Fruit fly (Drosophila melanogaster) whole organism, embryonic: ENCODE data around the gene CG6163.

Experiments used
- Awh ChIP-seq: fragments of 200-800 bp; sonication (Bioruptor generic); IDR thresholded peaks from 2 replicates; pipeline ENCODE4, ENCODE4 v1.3.6; 2022; ENCODE audit warnings: missing biosample characterization, missing genetic modification characterization
- B-H2 ChIP-seq: fragments of 200-800 bp; sonication (Bioruptor generic); optimal IDR thresholded peaks from 2 replicates; lab custom pipeline; 2018; ENCODE audit warnings: missing biosample characterization, mild to moderate bottlenecking, missing genetic modification characterization
- Blimp-1 ChIP-seq: fragments of 200-800 bp; sonication (Bioruptor generic); optimal IDR thresholded peaks from 3 replicates; lab custom pipeline; 2018; ENCODE audit warnings: missing biosample characterization, missing genetic modification characterization, mild to moderate bottlenecking, moderate library complexity, missing genetic modification reagents
- Bteb2 ChIP-seq: fragments of 200-800 bp; sonication (Bioruptor generic); optimal IDR thresholded peaks from 2 replicates; lab custom pipeline; 2016; ENCODE audit warnings: missing biosample characterization, missing genetic modification characterization
- CG11398 ChIP-seq: fragments of 200-800 bp; sonication (Bioruptor generic); optimal IDR thresholded peaks from 2 replicates; lab custom pipeline; 2016; ENCODE audit warnings: missing biosample characterization, missing genetic modification characterization
- CG11695 ChIP-seq: fragments of 200-800 bp; sonication (Bioruptor generic); IDR thresholded peaks from 3 replicates; pipeline ENCODE4 v1.3.6; 2022; ENCODE audit warnings: missing biosample characterization, missing genetic modification characterization
- CG13424 ChIP-seq: fragments of 200-800 bp; sonication (Bioruptor generic); optimal IDR thresholded peaks from 2 replicates; lab custom pipeline; 2019; ENCODE audit warnings: missing biosample characterization, mild to moderate bottlenecking, missing genetic modification characterization, moderate library complexity
- CG14014 ChIP-seq: fragments of 200-800 bp; sonication (Bioruptor generic); IDR thresholded peaks from 2 replicates; pipeline ENCODE4 v1.3.6; 2022; ENCODE audit warnings: missing biosample characterization, missing genetic modification characterization
- CG15696 ChIP-seq: fragments of 200-800 bp; sonication (Bioruptor generic); optimal IDR thresholded peaks from 2 replicates; lab custom pipeline; 2019; ENCODE audit warnings: missing biosample characterization, mild to moderate bottlenecking, missing genetic modification characterization, moderate library complexity
- CG16863 ChIP-seq: fragments of 200-800 bp; sonication (Bioruptor generic); optimal IDR thresholded peaks from 3 replicates; lab custom pipeline; 2016; ENCODE audit warnings: missing biosample characterization, missing genetic modification characterization
- CG18764 ChIP-seq: fragments of 200-800 bp; sonication (Bioruptor generic); optimal IDR thresholded peaks from 3 replicates; lab custom pipeline; 2016; ENCODE audit warnings: missing biosample characterization, missing genetic modification characterization
- CG30020 ChIP-seq: fragments of 200-800 bp; optimal IDR thresholded peaks from 2 replicates; lab custom pipeline; 2019; ENCODE audit warnings: missing biosample characterization, mild to moderate bottlenecking, missing genetic modification characterization, moderate library complexity
- CG30431 ChIP-seq: fragments of 200-800 bp; sonication (Bioruptor generic); optimal IDR thresholded peaks from 2 replicates; lab custom pipeline; 2017; ENCODE audit warnings: missing biosample characterization, missing genetic modification characterization
- CG31441 ChIP-seq: fragments of 200-800 bp; sonication (Bioruptor generic); IDR thresholded peaks from 2 replicates; pipeline ENCODE4 v1.3.6; 2022; ENCODE audit warnings: missing biosample characterization, missing genetic modification characterization
- CG34376 ChIP-seq: fragments of 200-800 bp; sonication (Bioruptor generic); optimal IDR thresholded peaks from 2 replicates; lab custom pipeline; 2018; ENCODE audit warnings: missing biosample characterization, mild to moderate bottlenecking, missing genetic modification characterization
- CG3847 ChIP-seq: fragments of 200-800 bp; sonication (Bioruptor generic); IDR thresholded peaks from 2 replicates; pipeline ENCODE4 v1.3.6; 2022; ENCODE audit warnings: missing biosample characterization, missing genetic modification characterization
- CG7556 ChIP-seq: fragments of 200-800 bp; sonication (Bioruptor generic); optimal IDR thresholded peaks from 2 replicates; lab custom pipeline; 2017; ENCODE audit warnings: missing biosample characterization, mild to moderate bottlenecking, missing genetic modification characterization
- CG7745 ChIP-seq: fragments of 200-800 bp; sonication (Bioruptor generic); optimal IDR thresholded peaks from 2 replicates; lab custom pipeline; 2018; ENCODE audit warnings: missing biosample characterization, mild to moderate bottlenecking, missing genetic modification characterization, moderate library complexity
- CG8478 ChIP-seq: fragments of >200 bp; optimal IDR thresholded peaks from 2 replicates; lab custom pipeline; 2018
- CG8944 ChIP-seq: fragments of 200-800 bp; sonication (Bioruptor generic); optimal IDR thresholded peaks from 3 replicates; lab custom pipeline; 2016; ENCODE audit warnings: missing biosample characterization, missing genetic modification characterization
- CG9215 ChIP-seq: fragments of 200-800 bp; sonication (Bioruptor generic); IDR thresholded peaks from 2 replicates; pipeline ENCODE4 v1.3.6; 2022; ENCODE audit warnings: missing biosample characterization, missing genetic modification characterization
- CG9437 ChIP-seq: fragments of 200-800 bp; sonication (Bioruptor generic); optimal IDR thresholded peaks from 2 replicates; lab custom pipeline; 2018; ENCODE audit warnings: missing biosample characterization, mild to moderate bottlenecking, missing genetic modification characterization
- Chrac-16 ChIP-seq: fragments of 200-800 bp; sonication (Bioruptor generic); optimal IDR thresholded peaks from 3 replicates; lab custom pipeline; 2016; ENCODE audit warnings: missing biosample characterization, missing genetic modification characterization
- Dad ChIP-seq: fragments of 200-800 bp; sonication (Bioruptor generic); optimal IDR thresholded peaks from 3 replicates; lab custom pipeline; 2016; ENCODE audit warnings: missing biosample characterization, missing genetic modification characterization
- Dfd ChIP-seq, 2 experiments: fragments of >200 bp; optimal IDR thresholded peaks; 2 replicates each; lab custom pipeline; 2017; ENCODE audit warnings: missing biosample characterization in 2 of 2, missing genetic modification characterization in 2 of 2
- Drgx ChIP-seq: fragments of 200-800 bp; sonication (Bioruptor generic); IDR thresholded peaks from 2 replicates; pipeline ENCODE4 v1.3.6; 2022; ENCODE audit warnings: missing biosample characterization, missing genetic modification characterization
- E2f1 ChIP-seq: fragments of 200-800 bp; sonication (Bioruptor generic); IDR thresholded peaks from 2 replicates; pipeline ENCODE4 v1.3.6; 2022; ENCODE audit warnings: missing biosample characterization, missing genetic modification characterization
- Fer1 ChIP-seq: fragments of 200-800 bp; sonication (Bioruptor generic); optimal IDR thresholded peaks from 2 replicates; lab custom pipeline; 2017; ENCODE audit warnings: missing biosample characterization, mild to moderate bottlenecking, missing genetic modification characterization
- H2.0 ChIP-seq: fragments of 200-800 bp; sonication (Bioruptor generic); IDR thresholded peaks from 2 replicates; pipeline ENCODE4 v1.3.6; 2022; ENCODE audit warnings: missing biosample characterization, missing genetic modification characterization
- Hr3 ChIP-seq: fragments of 200-800 bp; sonication (Bioruptor generic); optimal IDR thresholded peaks from 3 replicates; lab custom pipeline; 2016; ENCODE audit warnings: missing biosample characterization, missing genetic modification characterization
- MTF-1 ChIP-seq: fragments of 200-800 bp; sonication (Bioruptor generic); optimal IDR thresholded peaks from 2 replicates; lab custom pipeline; 2018; ENCODE audit warnings: missing biosample characterization, mild to moderate bottlenecking, missing genetic modification characterization, borderline replicate concordance
- Max ChIP-seq: fragments of 200-800 bp; sonication (Bioruptor generic); optimal IDR thresholded peaks from 2 replicates; lab custom pipeline; 2016; ENCODE audit warnings: missing biosample characterization, mild to moderate bottlenecking, missing genetic modification characterization
- Mrtf ChIP-seq: fragments of 200-800 bp; sonication (Bioruptor generic); IDR thresholded peaks from 3 replicates; pipeline ENCODE4 v1.3.6; 2022; ENCODE audit warnings: missing biosample characterization, missing genetic modification characterization
- Oaz ChIP-seq: fragments of 200-800 bp; sonication (Bioruptor generic); IDR thresholded peaks from 2 replicates; pipeline ENCODE4 v1.3.6; 2022; ENCODE audit warnings: missing biosample characterization, missing genetic modification characterization
- ab ChIP-seq: fragments of 200-800 bp; sonication (Bioruptor generic); optimal IDR thresholded peaks from 2 replicates; lab custom pipeline; 2016; ENCODE audit warnings: missing biosample characterization, missing genetic modification characterization
- az2 ChIP-seq: fragments of 200-800 bp; sonication (Bioruptor generic); optimal IDR thresholded peaks from 3 replicates; lab custom pipeline; 2016; ENCODE audit warnings: missing biosample characterization, missing genetic modification characterization
- bcd ChIP-seq: fragments of 200-800 bp; sonication (Bioruptor generic); optimal IDR thresholded peaks from 2 replicates; lab custom pipeline; 2017; ENCODE audit warnings: missing biosample characterization, mild to moderate bottlenecking, missing genetic modification characterization
- chif ChIP-seq, 2 experiments: fragments of 200-800 bp; sonication (Bioruptor generic); optimal IDR thresholded peaks; 3 replicates each; lab custom pipeline; 2016; ENCODE audit warnings: missing biosample characterization in 2 of 2, missing genetic modification characterization in 2 of 2
- ci ChIP-seq: fragments of 200-800 bp; sonication (Bioruptor generic); IDR thresholded peaks from 3 replicates; pipeline ENCODE4 v1.3.6; 2022; ENCODE audit warnings: missing biosample characterization, missing genetic modification characterization
- emc ChIP-seq: fragments of 200-800 bp; sonication (Bioruptor generic); optimal IDR thresholded peaks from 2 replicates; lab custom pipeline; 2016; ENCODE audit warnings: missing biosample characterization, missing genetic modification characterization
- ems ChIP-seq: fragments of 200-800 bp; sonication (Bioruptor generic); optimal IDR thresholded peaks from 3 replicates; lab custom pipeline; 2016; ENCODE audit warnings: missing biosample characterization, missing genetic modification characterization
- fu2 ChIP-seq: fragments of 200-800 bp; sonication (Bioruptor generic); optimal IDR thresholded peaks from 2 replicates; lab custom pipeline; 2016; ENCODE audit warnings: missing biosample characterization, missing genetic modification characterization
- gcm ChIP-seq: fragments of 200-800 bp; sonication (Bioruptor generic); optimal IDR thresholded peaks from 2 replicates; lab custom pipeline; 2019; ENCODE audit warnings: missing biosample characterization, mild to moderate bottlenecking, missing genetic modification characterization, moderate library complexity
- grau ChIP-seq: fragments of 200-800 bp; optimal IDR thresholded peaks from 3 replicates; lab custom pipeline; 2019; ENCODE audit warnings: missing biosample characterization, mild to moderate bottlenecking, missing genetic modification characterization, moderate library complexity
- hth ChIP-seq: fragments of >200 bp; optimal IDR thresholded peaks from 2 replicates; lab custom pipeline; 2017; ENCODE audit warnings: inconsistent platforms
- inv ChIP-seq: fragments of 200-800 bp; sonication (Bioruptor generic); IDR thresholded peaks from 2 replicates; pipeline ENCODE4 v1.3.6; 2022; ENCODE audit warnings: missing biosample characterization, missing genetic modification characterization; ENCODE audit not compliant: partially characterized antibody
- kni ChIP-seq: fragments of 200-800 bp; sonication (Bioruptor generic); optimal IDR thresholded peaks from 3 replicates; lab custom pipeline; 2017; ENCODE audit warnings: mild to moderate bottlenecking, missing biosample characterization, missing genetic modification reagents, missing genetic modification characterization
- rib ChIP-seq: fragments of 200-800 bp; sonication (Bioruptor generic); IDR thresholded peaks from 2 replicates; pipeline ENCODE4 v1.3.6; 2022; ENCODE audit warnings: missing biosample characterization, missing genetic modification characterization
- ro ChIP-seq: fragments of 200-800 bp; sonication (Bioruptor generic); IDR thresholded peaks from 2 replicates; pipeline ENCODE4 v1.3.6; 2022; ENCODE audit warnings: missing biosample characterization, missing genetic modification characterization
- slou ChIP-seq: fragments of 200-800 bp; sonication (Bioruptor generic); optimal IDR thresholded peaks from 3 replicates; lab custom pipeline; 2016; ENCODE audit warnings: missing biosample characterization, missing genetic modification characterization
- sob ChIP-seq: fragments of 200-800 bp; sonication (Bioruptor generic); IDR thresholded peaks from 2 replicates; pipeline ENCODE4 v1.3.6; 2022; ENCODE audit warnings: missing biosample characterization, missing genetic modification characterization
- tna ChIP-seq: fragments of 200-800 bp; sonication (Bioruptor generic); IDR thresholded peaks from 2 replicates; pipeline ENCODE4 v1.3.6; 2022; ENCODE audit warnings: missing biosample characterization, missing genetic modification characterization; ENCODE audit not compliant: partially characterized antibody

Gene CG6163

DNA sequence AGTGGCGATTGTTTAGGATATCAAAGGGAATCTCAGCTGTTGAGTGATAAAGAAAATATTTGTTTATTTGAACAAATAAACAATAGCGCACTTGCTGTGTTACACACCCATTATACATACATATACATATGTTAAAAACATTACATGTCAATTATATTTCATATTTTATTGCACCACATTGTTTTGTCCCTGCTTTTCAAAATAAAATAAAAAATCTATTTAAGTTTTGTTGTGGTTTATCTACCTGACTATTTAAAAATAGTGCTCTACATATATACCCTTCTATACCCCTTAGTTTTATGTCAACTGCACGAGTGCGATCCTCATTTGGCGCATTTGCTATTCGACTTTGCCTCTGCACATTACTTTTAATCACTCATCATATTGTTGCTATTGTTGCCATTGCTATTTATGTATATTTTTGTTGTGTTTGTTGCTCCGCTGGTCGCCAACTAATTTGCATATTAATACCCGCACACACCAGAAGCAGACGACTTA is 14.7 kb downstream of the CG6163 start (continued):
- TF ChIP-seq Blimp-1 (GFP tag; lab: Kevin White, UChicago) (peak; percentile 90), bcd (GFP tag; lab: Kevin White, UChicago) (peak; percentile 89), CG16863 (GFP tag; lab: Kevin White, UChicago) (peak; percentile 63), Awh (peak; percentile 87), Max (GFP tag; lab: Kevin White, UChicago) (peak; percentile 73), rib (peak; percentile 80), MTF-1 (peak; percentile 27), Fer1 (GFP tag; lab: Kevin White, UChicago) (peak; percentile 81), chif (GFP tag; optimal IDR thresholded peaks at IDR 0.05; lab: Kevin White, UChicago) (peak; percentile 80 to 88), CG30020 (peak; percentile 39), CG18764 (GFP tag; lab: Kevin White, UChicago) (peak; percentile 57), Bteb2 (GFP tag; lab: Kevin White, UChicago) (peak; percentile 85), CG31441 (peak; percentile 45; the same call in 1 of the 2 replicates), Mrtf (GFP tag; lab: Robert Waterston, UW) (peak; percentile 89), ab (GFP tag; lab: Kevin White, UChicago) (peak; percentile 40), CG11398 (peak; percentile 61), ro (peak; percentile 89), CG15696 (tag; lab: Kevin White, UChicago) (peak; percentile 80), CG8944 (peak; percentile 74), CG14014 (peak; percentile 86), tna (GFP tag; lab: Robert Waterston, UW) (no peak), inv (no peak), az2 (GFP tag; lab: Kevin White, UChicago) (peak; percentile 90), Hr3 (GFP tag; lab: Kevin White, UChicago) (peak; percentile 87), Oaz (GFP tag; lab: Robert Waterston, UW) (peak; percentile 77), ems (GFP tag; lab: Kevin White, UChicago) (peak; percentile 68), Dad (GFP tag; lab: Kevin White, UChicago) (peak; percentile 62), E2f1 (peak; percentile 92), gcm (GFP tag; lab: Kevin White, UChicago) (peak; percentile 84), CG11695 (GFP tag; lab: Robert Waterston, UW) (peak; percentile 95), CG7745 (tag; lab: Kevin White, UChicago) (peak; percentile 3), hth (no peak), CG7556 (GFP tag; lab: Kevin White, UChicago) (peak; percentile 80), Drgx (peak; percentile 94), ci (peak; percentile 69; the same call in 2 of the 3 replicates), CG30431 (GFP tag; lab: Kevin White, UChicago) (peak; percentile 83), CG8478 (lab: Kevin White, UChicago) (no peak), CG9437 (GFP tag; lab: Kevin White, UChicago) (peak; percentile 75), CG9215 (GFP tag; lab: Robert Waterston, UW) (peak; percentile 90), sob (GFP tag; lab: Robert Waterston, UW) (peak; percentile 93), fu2 (GFP tag; lab: Kevin White, UChicago) (peak; percentile 72), grau (tag; lab: Kevin White, UChicago) (peak; percentile 94), B-H2 (no peak), emc (GFP tag; lab: Kevin White, UChicago) (peak; percentile 44), Chrac-16 (GFP tag; lab: Kevin White, UChicago) (peak; percentile 89), Dfd (GFP tag; optimal IDR thresholded peaks at IDR 0.05; lab: Kevin White, UChicago) (no peak), CG3847 (GFP tag; lab: Robert Waterston, UW) (peak; percentile 92), slou (GFP tag; lab: Kevin White, UChicago) (peak; percentile 91), kni (GFP tag; lab: Kevin White, UChicago) (no peak), H2.0 (GFP tag; lab: Robert Waterston, UW) (peak; percentile 90), CG13424 (tag; lab: Kevin White, UChicago) (peak; percentile 91), CG34376 (GFP tag; lab: Kevin White, UChicago) (peak; percentile 20)
